Worm (Caenorhabditis elegans) whole organism, young adult: ENCODE measurements around the gene ZK418.2.

Source experiments
- C17E4.6 ChIP-seq: fragments of 200-800 bp; sonication (Bioruptor generic); IDR thresholded peaks from 2 replicates; pipeline ENCODE4 v1.3.6; 2022; ENCODE audit warnings: missing genetic modification reagents, missing genetic modification characterization, missing compliant biosample characterization
- D2030.7 ChIP-seq: fragments of 200-800 bp; sonication (Bioruptor generic); IDR thresholded peaks from 2 replicates; pipeline ENCODE4 v1.3.6; 2022; ENCODE audit warnings: missing genetic modification reagents, missing genetic modification characterization, missing compliant biosample characterization
- F23B12.7 ChIP-seq: sonication (generic microtip); optimal IDR thresholded peaks from 2 replicates; lab custom pipeline; 2017; ENCODE audit warnings: missing genetic modification characterization, mild to moderate bottlenecking, missing compliant biosample characterization, antibody characterized with exemption, moderate library complexity; ENCODE audit not compliant: insufficient read depth
- F39B2.1 ChIP-seq: fragments of 200-800 bp; sonication (Bioruptor generic); IDR thresholded peaks from 2 replicates; pipeline ENCODE4 v1.3.6; 2022; ENCODE audit warnings: missing genetic modification reagents, missing genetic modification characterization, missing compliant biosample characterization
- F49E8.2 ChIP-seq: sonication (generic microtip); optimal IDR thresholded peaks from 3 replicates; lab custom pipeline; 2017; ENCODE audit warnings: missing genetic modification characterization, mild to moderate bottlenecking, missing compliant biosample characterization, antibody characterized with exemption, moderate library complexity; ENCODE audit not compliant: insufficient read depth
- F52B5.7 ChIP-seq: sonication (generic microtip); optimal IDR thresholded peaks from 2 replicates; lab custom pipeline; 2016; ENCODE audit warnings: mild to moderate bottlenecking, missing genetic modification characterization, missing compliant biosample characterization
- Y53G8AR.9 ChIP-seq: fragments of 200-800 bp; sonication (Bioruptor generic); conservative IDR thresholded peaks from 2 replicates; pipeline ENCODE4 v1.3.6; 2022; ENCODE audit warnings: missing genetic modification reagents, missing genetic modification characterization, missing compliant biosample characterization
- Y56A3A.18 ChIP-seq: fragments of 200-800 bp; sonication (Bioruptor generic); IDR thresholded peaks from 2 replicates; pipeline ENCODE4 v1.3.6; 2022; ENCODE audit warnings: missing genetic modification reagents, missing genetic modification characterization, missing compliant biosample characterization
- Y95B8A.8 ChIP-seq: fragments of 200-800 bp; sonication (Bioruptor generic); IDR thresholded peaks from 2 replicates; pipeline ENCODE4 v1.3.6; 2022; ENCODE audit warnings: missing genetic modification reagents, missing genetic modification characterization, missing compliant biosample characterization
- attf-5 ChIP-seq: fragments of 200-800 bp; sonication (Bioruptor generic); optimal IDR thresholded peaks from 2 replicates; lab custom pipeline; 2018; ENCODE audit warnings: mild to moderate bottlenecking, missing genetic modification characterization, missing compliant biosample characterization
- attf-6 ChIP-seq: fragments of 200-800 bp; sonication (Bioruptor generic); IDR thresholded peaks from 2 replicates; pipeline ENCODE4 v1.3.6; 2022; ENCODE audit warnings: missing genetic modification reagents, missing genetic modification characterization, missing compliant biosample characterization
- bed-1 ChIP-seq: fragments of 200-800 bp; sonication (Bioruptor generic); IDR thresholded peaks from 2 replicates; pipeline ENCODE4 v1.3.6; 2022; ENCODE audit warnings: missing genetic modification reagents, missing genetic modification characterization, missing compliant biosample characterization
- ceh-91 ChIP-seq: fragments of 200-800 bp; sonication (Bioruptor generic); IDR thresholded peaks from 2 replicates; pipeline ENCODE4 v1.3.6; 2022; ENCODE audit warnings: missing genetic modification reagents, missing genetic modification characterization, missing compliant biosample characterization
- dox-1 ChIP-seq: fragments of 200-800 bp; sonication (Bioruptor generic); IDR thresholded peaks from 2 replicates; pipeline ENCODE4 v1.3.6; 2022; ENCODE audit warnings: missing genetic modification reagents, missing genetic modification characterization, missing compliant biosample characterization
- dpff-1 ChIP-seq: sonication (generic microtip); optimal IDR thresholded peaks from 2 replicates; lab custom pipeline; 2017; ENCODE audit warnings: mild to moderate bottlenecking, missing genetic modification characterization, missing compliant biosample characterization
- egl-44 ChIP-seq: fragments of 200-800 bp; sonication (Bioruptor generic); IDR thresholded peaks from 2 replicates; pipeline ENCODE4 v1.3.6; 2022; ENCODE audit warnings: missing genetic modification reagents, missing genetic modification characterization, missing compliant biosample characterization
- hmg-1.2 ChIP-seq: fragments of 200-800 bp; sonication (Bioruptor generic); IDR thresholded peaks from 2 replicates; pipeline ENCODE4 v1.3.6; 2022; ENCODE audit warnings: missing genetic modification reagents, missing genetic modification characterization, missing compliant biosample characterization
- hmg-20 ChIP-seq: fragments of 200-800 bp; sonication (Bioruptor generic); IDR thresholded peaks from 2 replicates; pipeline ENCODE4 v1.3.6; 2022; ENCODE audit warnings: missing genetic modification reagents, missing genetic modification characterization, missing compliant biosample characterization
- hsf-1 ChIP-seq: fragments of 200-800 bp; sonication (Bioruptor generic); IDR thresholded peaks from 2 replicates; pipeline ENCODE4 v1.3.6; 2022; ENCODE audit warnings: missing genetic modification reagents, missing genetic modification characterization, missing compliant biosample characterization
- lag-1 ChIP-seq: fragments of 200-800 bp; sonication (Bioruptor generic); IDR thresholded peaks from 2 replicates; pipeline ENCODE4 v1.3.6; 2022; ENCODE audit warnings: missing genetic modification reagents, missing genetic modification characterization, missing compliant biosample characterization
- lin-26 ChIP-seq: fragments of 200-800 bp; sonication (Bioruptor generic); IDR thresholded peaks from 2 replicates; pipeline ENCODE4 v1.3.6; 2022; ENCODE audit warnings: missing genetic modification reagents, missing genetic modification characterization, missing compliant biosample characterization
- lin-54 ChIP-seq: fragments of 200-800 bp; sonication (Bioruptor generic); optimal IDR thresholded peaks from 2 replicates; lab custom pipeline; 2018; ENCODE audit warnings: mild to moderate bottlenecking, missing genetic modification characterization, missing compliant biosample characterization
- lsl-1 ChIP-seq: fragments of 200-800 bp; sonication (Bioruptor generic); optimal IDR thresholded peaks from 2 replicates; lab custom pipeline; 2018; ENCODE audit warnings: mild to moderate bottlenecking, missing genetic modification characterization, moderate library complexity, missing compliant biosample characterization
- madf-3 ChIP-seq: fragments of 200-800 bp; sonication (Bioruptor generic); IDR thresholded peaks from 2 replicates; pipeline ENCODE4 v1.3.6; 2022; ENCODE audit warnings: missing genetic modification reagents, missing genetic modification characterization, missing compliant biosample characterization
- madf-6 ChIP-seq: fragments of 200-800 bp; sonication (Bioruptor generic); IDR thresholded peaks from 2 replicates; pipeline ENCODE4 v1.3.6; 2022; ENCODE audit warnings: missing genetic modification reagents, missing genetic modification characterization, missing compliant biosample characterization
- mcd-1 ChIP-seq: fragments of 200-800 bp; sonication (Bioruptor generic); IDR thresholded peaks from 2 replicates; pipeline ENCODE4 v1.3.6; 2022; ENCODE audit warnings: missing genetic modification reagents, missing genetic modification characterization, missing compliant biosample characterization
- mes-4 ChIP-seq: sonication (generic microtip); optimal IDR thresholded peaks from 2 replicates; lab custom pipeline; 2016; ENCODE audit warnings: missing genotype, missing genetic modification characterization, missing compliant biosample characterization
- nhr-27 ChIP-seq: fragments of 200-800 bp; sonication (Bioruptor generic); optimal IDR thresholded peaks from 2 replicates; lab custom pipeline; 2018; ENCODE audit warnings: mild to moderate bottlenecking, missing genetic modification characterization, moderate library complexity, missing compliant biosample characterization
- nhr-80 ChIP-seq: sonication (generic microtip); optimal IDR thresholded peaks from 2 replicates; lab custom pipeline; 2016; ENCODE audit warnings: missing genetic modification characterization, missing compliant biosample characterization
- nhr-90 ChIP-seq: sonication (generic microtip); optimal IDR thresholded peaks from 2 replicates; lab custom pipeline; 2016; ENCODE audit warnings: missing genotype, mild to moderate bottlenecking, missing genetic modification characterization, missing compliant biosample characterization
- pbrm-1 ChIP-seq: fragments of 200-800 bp; sonication (Bioruptor generic); IDR thresholded peaks from 2 replicates; pipeline ENCODE4 v1.3.6; 2022; ENCODE audit warnings: missing genetic modification reagents, missing genetic modification characterization, missing compliant biosample characterization
- rcor-1 ChIP-seq: fragments of 200-800 bp; sonication (Bioruptor generic); IDR thresholded peaks from 2 replicates; pipeline ENCODE4 v1.3.6; 2022; ENCODE audit warnings: missing genetic modification reagents, missing genetic modification characterization, missing compliant biosample characterization
- rec-8 ChIP-seq, 2 experiments: sonication (generic microtip); optimal IDR thresholded peaks; 2 replicates each; lab custom pipeline; 2016; ENCODE audit warnings: mild to moderate bottlenecking in 2 of 2, missing genetic modification characterization in 2 of 2, missing genetic modification reagents in 2 of 2, missing genotype in 2 of 2, missing biosample characterization in 1 of 2, missing compliant biosample characterization in 1 of 2, moderate library complexity in 1 of 2
- repo-1 ChIP-seq: sonication (generic microtip); optimal IDR thresholded peaks from 2 replicates; lab custom pipeline; 2017; ENCODE audit warnings: mild to moderate bottlenecking, missing genetic modification characterization, missing compliant biosample characterization
- rpc-1 ChIP-seq, 2 experiments: fragments of 150-350 bp in 1 of 2; sonication (generic microtip) in 1 of 2; optimal IDR thresholded peaks; 2 replicates each; lab custom pipeline; 2014 to 2018; ENCODE audit warnings: missing biosample characterization in 1 of 2, missing genetic modification characterization in 1 of 2, missing genetic modification reagents in 1 of 2, missing genotype in 1 of 2
- sea-2 ChIP-seq: fragments of 200-800 bp; sonication (Bioruptor generic); IDR thresholded peaks from 2 replicates; pipeline ENCODE4 v1.3.6; 2022; ENCODE audit warnings: missing genetic modification characterization, missing compliant biosample characterization
- snpc-1.1 ChIP-seq: sonication (generic microtip); optimal IDR thresholded peaks from 2 replicates; lab custom pipeline; 2017; ENCODE audit warnings: missing genetic modification characterization, mild to moderate bottlenecking, missing compliant biosample characterization, antibody characterized with exemption, moderate library complexity, missing genotype, missing genetic modification reagents; ENCODE audit not compliant: insufficient read depth
- snpc-4 ChIP-seq, 5 experiments: fragments of 150-350 bp in 1 of 5; sonication (generic microtip) in 4 of 5; optimal IDR thresholded peaks; 2 replicates each; lab custom pipeline; 2014 to 2018; ENCODE audit warnings: missing genetic modification characterization in 5 of 5, missing biosample characterization in 3 of 5, antibody characterized with exemption in 2 of 5, mild to moderate bottlenecking in 2 of 5, missing compliant biosample characterization in 2 of 5, missing genotype in 2 of 5, moderate library complexity in 2 of 5, missing genetic modification reagents in 1 of 5
- somi-1 ChIP-seq: fragments of 200-800 bp; sonication (Bioruptor generic); optimal IDR thresholded peaks from 2 replicates; lab custom pipeline; 2018; ENCODE audit warnings: mild to moderate bottlenecking, missing genetic modification characterization, missing compliant biosample characterization
- sptf-2 ChIP-seq: fragments of 200-800 bp; sonication (Bioruptor generic); optimal IDR thresholded peaks from 2 replicates; lab custom pipeline; 2018; ENCODE audit warnings: mild to moderate bottlenecking, missing genetic modification characterization, missing compliant biosample characterization
- tbp1 ChIP-seq: fragments of 200-800 bp; sonication (Bioruptor generic); optimal IDR thresholded peaks from 2 replicates; lab custom pipeline; 2018; ENCODE audit warnings: mild to moderate bottlenecking, missing genetic modification characterization, missing compliant biosample characterization
- tlf-1 ChIP-seq: fragments of 200-800 bp; sonication (Bioruptor generic); optimal IDR thresholded peaks from 2 replicates; lab custom pipeline; 2018; ENCODE audit warnings: mild to moderate bottlenecking, missing genetic modification characterization, missing compliant biosample characterization
- zim-3 ChIP-seq: sonication (generic microtip); optimal IDR thresholded peaks from 2 replicates; lab custom pipeline; 2017; ENCODE audit warnings: mild to moderate bottlenecking, missing genetic modification characterization, moderate library complexity, missing compliant biosample characterization
- ztf-18 ChIP-seq: sonication (generic microtip); optimal IDR thresholded peaks from 2 replicates; lab custom pipeline; 2016; ENCODE audit warnings: missing genotype, mild to moderate bottlenecking, missing genetic modification characterization, missing compliant biosample characterization

The ZK418.2 gene

ce11 chrIII:7142172-7142601, 51.0 kb downstream of the ZK418.2 start (continued):
- TF ChIP-seq rec-8 (tag; optimal IDR thresholded peaks at IDR 0.05; lab: Kevin White, UChicago) (peak in 1 of 2 experiments; percentile 44), hmg-20 (GFP tag; lab: Robert Waterston, UW) (0 out of 2 replicates have a peak, but pooled peaks have one; percentile 47), F49E8.2 (tag; lab: Kevin White, UChicago) (peak; percentile 87), tlf-1 (GFP tag; lab: Kevin White, UChicago) (peak; percentile 18), Y56A3A.18 (peak; percentile 61; the same call in 1 of the 2 replicates), tbp1 (GFP tag; lab: Kevin White, UChicago) (peak; percentile 78), repo-1 (tag; lab: Kevin White, UChicago) (peak; percentile 15), ceh-91 (GFP tag; lab: Robert Waterston, UW) (peak; percentile 51; the same call in 1 of the 2 replicates), rcor-1 (GFP tag; lab: Robert Waterston, UW) (peak; percentile 58; the same call in 1 of the 2 replicates), nhr-80 (tag; lab: Kevin White, UChicago) (no peak), nhr-27 (no peak), ztf-18 (tag; lab: Kevin White, UChicago) (peak; percentile 4), lin-54 (peak; percentile 63), lin-26 (GFP tag; lab: Robert Waterston, UW) (peak; percentile 18; the same call in 1 of the 2 replicates), attf-5 (no peak), mcd-1 (GFP tag; lab: Robert Waterston, UW) (peak; percentile 51), egl-44 (no peak), Y53G8AR.9 (GFP tag; lab: Robert Waterston, UW) (peak; percentile 78), bed-1 (GFP tag; lab: Robert Waterston, UW) (no peak), lag-1 (GFP tag; lab: Robert Waterston, UW) (no peak), hmg-1.2 (GFP tag; lab: Robert Waterston, UW) (peak; percentile 94), F39B2.1 (GFP tag; lab: Robert Waterston, UW) (0 out of 2 replicates have a peak, but pooled peaks have one; percentile 61), mes-4 (no peak), snpc-4 (GFP tag; optimal IDR thresholded peaks at IDR 0.05; lab: Kevin White, UChicago) (peak; percentile 96), snpc-4 (tag; optimal IDR thresholded peaks at IDR 0.05; lab: Kevin White, UChicago) (peak; percentile 96 to 98 (median 97)), Y95B8A.8 (GFP tag; lab: Robert Waterston, UW) (peak; percentile 67; the same call in 1 of the 2 replicates), dox-1 (GFP tag; lab: Robert Waterston, UW) (peak; percentile 78), attf-6 (GFP tag; lab: Robert Waterston, UW) (peak; percentile 96), pbrm-1 (GFP tag; lab: Robert Waterston, UW) (peak; percentile 90), hsf-1 (GFP tag; lab: Robert Waterston, UW) (peak; percentile 56), F52B5.7 (no peak), sea-2 (GFP tag; lab: Robert Waterston, UW) (no peak), sptf-2 (GFP tag; lab: Kevin White, UChicago) (no peak), dpff-1 (tag; lab: Kevin White, UChicago) (peak; percentile 30), nhr-90 (tag; lab: Kevin White, UChicago) (no peak), F23B12.7 (tag; lab: Kevin White, UChicago) (no peak), lsl-1 (peak; percentile 71), madf-3 (GFP tag; lab: Robert Waterston, UW) (peak; percentile 77; the same call in 1 of the 2 replicates), D2030.7 (GFP tag; lab: Robert Waterston, UW) (peak; percentile 92), somi-1 (GFP tag; lab: Kevin White, UChicago) (no peak), snpc-1.1 (tag; lab: Kevin White, UChicago) (peak; percentile 98), C17E4.6 (peak; percentile 60), rpc-1 (optimal IDR thresholded peaks at IDR 0.05; lab: Kevin White, UChicago) (no peak), rpc-1 (tag; optimal IDR thresholded peaks at IDR 0.05; lab: Kevin White, UChicago) (peak; percentile 11), madf-6 (peak; percentile 64), zim-3 (tag; lab: Kevin White, UChicago) (no peak)
